Worm (Caenorhabditis elegans) whole organism, L4 larva: Measurements from ENCODE around the gene nas-19.

Experiments
- ama-1 ChIP-seq: fragments of 150-350 bp; optimal IDR thresholded peaks from 2 replicates; lab custom pipeline; 2014; ENCODE audit warnings: inconsistent platforms, mixed read lengths
- egl-43 ChIP-seq: fragments of 200-800 bp; sonication (Bioruptor generic); IDR thresholded peaks from 2 replicates; pipeline ENCODE4 v1.3.6; 2022; ENCODE audit warnings: missing genetic modification reagents, missing genetic modification characterization, missing compliant biosample characterization
- jun-1 ChIP-seq: fragments of 150-350 bp; optimal IDR thresholded peaks from 2 replicates; lab custom pipeline; 2014; ENCODE audit warnings: missing biosample characterization, missing genetic modification reagents, missing genetic modification characterization
- lin-1 ChIP-seq: fragments of 200-800 bp; sonication (Bioruptor generic); IDR thresholded peaks from 2 replicates; pipeline ENCODE4 v1.3.6; 2022; ENCODE audit warnings: missing genetic modification reagents, missing genetic modification characterization, missing compliant biosample characterization
- nhr-10 ChIP-seq: fragments of 150-350 bp; optimal IDR thresholded peaks from 2 replicates; lab custom pipeline; 2014; ENCODE audit warnings: missing biosample characterization, missing genetic modification characterization
- nhr-28 ChIP-seq: fragments of 150-350 bp; optimal IDR thresholded peaks from 2 replicates; lab custom pipeline; 2014; ENCODE audit warnings: missing biosample characterization, missing genetic modification characterization
- pha-4 ChIP-seq, 2 experiments: fragments of 150-350 bp in 1 of 2; fragments of 200-800 bp in 1 of 2; sonication (Bioruptor generic) in 1 of 2; IDR thresholded peaks in 1 of 2; optimal IDR thresholded peaks in 1 of 2; 2 replicates each; pipeline versions ENCODE4 v1.3.6 to Lab custom; 2014 to 2022; ENCODE audit warnings: missing genetic modification characterization in 2 of 2, missing genetic modification reagents in 2 of 2, missing biosample characterization in 1 of 2, missing compliant biosample characterization in 1 of 2
- php-3 ChIP-seq: fragments of 200-800 bp; sonication (Bioruptor generic); IDR thresholded peaks from 2 replicates; pipeline ENCODE4 v1.3.6; 2022; ENCODE audit warnings: missing genetic modification reagents, missing genetic modification characterization, missing compliant biosample characterization
- unc-130 ChIP-seq: sonication (generic microtip); optimal IDR thresholded peaks from 2 replicates; lab custom pipeline; 2016; ENCODE audit warnings: missing genetic modification reagents, missing genetic modification characterization, missing compliant biosample characterization
- unc-39 ChIP-seq: sonication (generic microtip); optimal IDR thresholded peaks from 2 replicates; lab custom pipeline; 2017; ENCODE audit warnings: missing biosample characterization, missing genetic modification characterization
- zag-1 ChIP-seq: fragments of 150-350 bp; optimal IDR thresholded peaks from 2 replicates; lab custom pipeline; 2014; ENCODE audit warnings: missing biosample characterization, missing genetic modification characterization
- zfp-3 ChIP-seq: fragments of 200-800 bp; sonication (Bioruptor generic); conservative IDR thresholded peaks from 2 replicates; pipeline ENCODE4 v1.3.6; 2022; ENCODE audit warnings: missing genetic modification reagents, missing genetic modification characterization, missing compliant biosample characterization

- no peak for TF ChIP-seq egl-43
- TF ChIP-seq zfp-3, result no peak
- TF ChIP-seq zag-1 (tag; lab: Kevin White, UChicago), result no peak
- TF ChIP-seq unc-130, result no peak
- TF ChIP-seq nhr-10, result no peak
- no peak for TF ChIP-seq php-3 (GFP tag; lab: Robert Waterston, UW)
- TF ChIP-seq pha-4 (GFP tag; IDR thresholded peaks at IDR 0.05; lab: Robert Waterston, UW), result no peak
- TF ChIP-seq pha-4 (tag; optimal IDR thresholded peaks at IDR 0.05; lab: Kevin White, UChicago), result no peak
- no peak for TF ChIP-seq nhr-28 (tag; lab: Kevin White, UChicago)
- TF ChIP-seq jun-1 (tag; lab: Kevin White, UChicago), result no peak
- TF ChIP-seq unc-39 (tag; lab: Kevin White, UChicago), result no peak
- no peak for TF ChIP-seq lin-1 (GFP tag; lab: Robert Waterston, UW)
- TF ChIP-seq ama-1 (lab: Kevin White, UChicago), result no peak
Observed at ce11 chrV:11366129-11366528, 36.4 kb downstream of the nas-19 start, which contains the start of gene dop-5.
